Worm (Caenorhabditis elegans) whole organism, L1 larva: ENCODE data around the gene Y37E11AM.4.
A peak's percentile ranks its signal among the peaks of the same experiment; 100 is the strongest.

ENCODE experiments used
- aha-1 ChIP-seq: fragments of 150-350 bp; optimal IDR thresholded peaks from 2 replicates; lab custom pipeline; 2014; ENCODE audit warnings: missing biosample characterization, missing genetic modification characterization
- aly-2 ChIP-seq: fragments of 150-350 bp; optimal IDR thresholded peaks from 2 replicates; lab custom pipeline; 2014; ENCODE audit warnings: missing biosample characterization, missing genetic modification characterization
- blmp-1 ChIP-seq: fragments of 150-350 bp; optimal IDR thresholded peaks from 2 replicates; lab custom pipeline; 2014; ENCODE audit warnings: missing biosample characterization, missing genetic modification characterization
- ceh-63 ChIP-seq: fragments of 200-800 bp; sonication (Bioruptor generic); optimal IDR thresholded peaks from 2 replicates; lab custom pipeline; 2018; ENCODE audit warnings: mild to moderate bottlenecking, missing genetic modification characterization, missing compliant biosample characterization
- ceh-88 ChIP-seq: fragments of 200-800 bp; sonication (Bioruptor generic); IDR thresholded peaks from 2 replicates; pipeline ENCODE4 v1.3.6; 2022; ENCODE audit warnings: missing genetic modification characterization, missing compliant biosample characterization
- ceh-90 ChIP-seq: sonication (generic microtip); optimal IDR thresholded peaks from 2 replicates; lab custom pipeline; 2016; ENCODE audit warnings: missing genetic modification characterization, missing compliant biosample characterization
- ces-1 ChIP-seq: fragments of 150-350 bp; optimal IDR thresholded peaks from 2 replicates; lab custom pipeline; 2014; ENCODE audit warnings: missing biosample characterization, missing genetic modification reagents, missing genetic modification characterization
- efl-1 ChIP-seq, 4 experiments: fragments of 150-350 bp; optimal IDR thresholded peaks in 3 of 4; peaks in 1 of 4; 1 replicate in 1 of 4; 2 replicates in 3 of 4; lab custom pipeline; 2014; ENCODE audit warnings: missing biosample characterization in 2 of 4, missing genetic modification characterization in 2 of 4, missing genetic modification reagents in 2 of 4
- efl-3 ChIP-seq: fragments of 200-800 bp; sonication (Bioruptor generic); optimal IDR thresholded peaks from 2 replicates; lab custom pipeline; 2018; ENCODE audit warnings: mild to moderate bottlenecking, missing genetic modification characterization, missing compliant biosample characterization
- egl-13 ChIP-seq: sonication (generic microtip); optimal IDR thresholded peaks from 2 replicates; lab custom pipeline; 2016; ENCODE audit warnings: missing genotype, missing genetic modification reagents, missing genetic modification characterization, missing compliant biosample characterization
- elt-2 ChIP-seq: sonication (generic microtip); optimal IDR thresholded peaks from 2 replicates; lab custom pipeline; 2016; ENCODE audit warnings: missing genetic modification characterization, mild to moderate bottlenecking, inconsistent platforms, missing compliant biosample characterization, missing genetic modification reagents
- elt-3 ChIP-seq, 6 experiments: fragments of 150-350 bp in 1 of 6; sonication (generic microtip); optimal IDR thresholded peaks; 2 replicates each; lab custom pipeline; 2017 to 2018; ENCODE audit warnings: missing biosample characterization in 6 of 6, missing genetic modification characterization in 6 of 6, inconsistent platforms in 1 of 6
- ets-5 ChIP-seq: fragments of 200-800 bp; sonication (Bioruptor generic); IDR thresholded peaks from 2 replicates; pipeline ENCODE4 v1.3.6; 2022; ENCODE audit warnings: missing genetic modification characterization, missing compliant biosample characterization
- fkh-4 ChIP-seq: sonication (generic microtip); optimal IDR thresholded peaks from 2 replicates; lab custom pipeline; 2016; ENCODE audit warnings: missing compliant biosample characterization, missing genetic modification characterization, borderline replicate concordance
- fos-1 ChIP-seq: fragments of 150-350 bp; optimal IDR thresholded peaks from 2 replicates; lab custom pipeline; 2014; ENCODE audit warnings: missing biosample characterization, missing genetic modification characterization
- grh-1 ChIP-seq: fragments of 200-800 bp; sonication (Bioruptor generic); IDR thresholded peaks from 2 replicates; pipeline ENCODE4 v1.3.6; 2022; ENCODE audit warnings: missing genetic modification reagents, missing genetic modification characterization, missing compliant biosample characterization
- hlh-17 ChIP-seq: fragments of 200-800 bp; sonication (Bioruptor generic); optimal IDR thresholded peaks from 2 replicates; lab custom pipeline; 2018; ENCODE audit warnings: missing genetic modification characterization, mild to moderate bottlenecking, missing compliant biosample characterization, moderate library complexity, borderline replicate concordance
- hlh-4 ChIP-seq: sonication (generic microtip); optimal IDR thresholded peaks from 2 replicates; lab custom pipeline; 2016; ENCODE audit warnings: mild to moderate bottlenecking, missing genetic modification characterization, missing compliant biosample characterization
- irx-1 ChIP-seq: sonication (generic microtip); optimal IDR thresholded peaks from 2 replicates; lab custom pipeline; 2016; ENCODE audit warnings: missing genetic modification characterization, missing compliant biosample characterization
- lin-13 ChIP-seq: fragments of 150-350 bp; optimal IDR thresholded peaks from 2 replicates; lab custom pipeline; 2014; ENCODE audit warnings: missing biosample characterization, missing genetic modification reagents, missing genetic modification characterization
- lin-14 ChIP-seq: fragments of 200-800 bp; sonication (Bioruptor generic); optimal IDR thresholded peaks from 2 replicates; lab custom pipeline; 2018; ENCODE audit warnings: mild to moderate bottlenecking, missing genetic modification characterization, moderate library complexity, missing compliant biosample characterization
- lin-39 ChIP-seq: fragments of 150-350 bp; optimal IDR thresholded peaks from 2 replicates; lab custom pipeline; 2014; ENCODE audit warnings: missing biosample characterization, missing genetic modification reagents, missing genetic modification characterization
- lir-3 ChIP-seq: sonication (generic microtip); optimal IDR thresholded peaks from 2 replicates; lab custom pipeline; 2016; ENCODE audit warnings: mild to moderate bottlenecking, missing genetic modification characterization, moderate library complexity, missing compliant biosample characterization; ENCODE audit not compliant: poor library complexity
- mdl-1 ChIP-seq, 2 experiments: fragments of 150-350 bp; optimal IDR thresholded peaks; 2 replicates each; lab custom pipeline; 2014 to 2017; ENCODE audit warnings: missing biosample characterization in 2 of 2, missing genetic modification characterization in 2 of 2, inconsistent platforms in 1 of 2
- mep-1 ChIP-seq: fragments of 150-350 bp; optimal IDR thresholded peaks from 2 replicates; lab custom pipeline; 2014; ENCODE audit warnings: missing biosample characterization, missing genetic modification characterization
- nhr-12 ChIP-seq: sonication (generic microtip); optimal IDR thresholded peaks from 2 replicates; lab custom pipeline; 2017; ENCODE audit warnings: missing biosample characterization, missing genetic modification characterization
- nhr-19 ChIP-seq: fragments of 200-800 bp; sonication (Bioruptor generic); conservative IDR thresholded peaks from 2 replicates; pipeline ENCODE4 v1.3.6; 2022; ENCODE audit warnings: missing genetic modification characterization, missing compliant biosample characterization
- nhr-20 ChIP-seq: sonication (generic microtip); optimal IDR thresholded peaks from 2 replicates; lab custom pipeline; 2016; ENCODE audit warnings: mild to moderate bottlenecking, missing genetic modification characterization, missing compliant biosample characterization
- nhr-237 ChIP-seq: fragments of 150-350 bp; optimal IDR thresholded peaks from 2 replicates; lab custom pipeline; 2014; ENCODE audit warnings: missing biosample characterization, missing genetic modification characterization
- nhr-71 ChIP-seq: sonication (generic microtip); optimal IDR thresholded peaks from 2 replicates; lab custom pipeline; 2016; ENCODE audit warnings: mild to moderate bottlenecking, missing genetic modification characterization, moderate library complexity, missing compliant biosample characterization
- nhr-77 ChIP-seq: fragments of 150-350 bp; optimal IDR thresholded peaks from 2 replicates; lab custom pipeline; 2014; ENCODE audit warnings: missing biosample characterization, missing genetic modification characterization
- nhr-84 ChIP-seq: sonication (generic microtip); optimal IDR thresholded peaks from 2 replicates; lab custom pipeline; 2017; ENCODE audit warnings: missing biosample characterization, missing genetic modification characterization
- nhr-85 ChIP-seq: sonication (generic microtip); peaks from one replicate; lab custom pipeline; 2016; ENCODE audit warnings: missing genetic modification characterization, inconsistent platforms, missing compliant biosample characterization
- nhr-90 ChIP-seq: sonication (generic microtip); optimal IDR thresholded peaks from 2 replicates; lab custom pipeline; 2016; ENCODE audit warnings: mild to moderate bottlenecking, missing genetic modification characterization, missing compliant biosample characterization; ENCODE audit not compliant: poor library complexity
- pax-3 ChIP-seq: fragments of 200-800 bp; sonication (Bioruptor generic); optimal IDR thresholded peaks from 2 replicates; lab custom pipeline; 2018; ENCODE audit warnings: mild to moderate bottlenecking, missing genetic modification characterization, moderate library complexity, missing compliant biosample characterization
- pqm-1 ChIP-seq: sonication (generic microtip); optimal IDR thresholded peaks from 3 replicates; lab custom pipeline; 2017; ENCODE audit warnings: missing biosample characterization, missing genetic modification characterization
- rnt-1 ChIP-seq: sonication (generic microtip); optimal IDR thresholded peaks from 2 replicates; lab custom pipeline; 2016; ENCODE audit warnings: mild to moderate bottlenecking, missing genetic modification characterization, moderate library complexity, missing compliant biosample characterization
- snpc-4 ChIP-seq: fragments of 150-350 bp; optimal IDR thresholded peaks from 2 replicates; lab custom pipeline; 2014; ENCODE audit warnings: missing biosample characterization, missing genetic modification characterization
- sox-4 ChIP-seq: sonication (generic microtip); optimal IDR thresholded peaks from 2 replicates; lab custom pipeline; 2016; ENCODE audit warnings: missing genetic modification characterization, missing compliant biosample characterization
- sptf-1 ChIP-seq: fragments of 150-350 bp; optimal IDR thresholded peaks from 2 replicates; lab custom pipeline; 2014; ENCODE audit warnings: missing biosample characterization, missing genetic modification characterization
- swsn-7 ChIP-seq: sonication (generic microtip); optimal IDR thresholded peaks from 2 replicates; lab custom pipeline; 2016; ENCODE audit warnings: missing genetic modification characterization, missing compliant biosample characterization
- unc-62 ChIP-seq: fragments of 150-350 bp; optimal IDR thresholded peaks from 2 replicates; lab custom pipeline; 2014; ENCODE audit warnings: missing biosample characterization, missing genetic modification reagents, missing genetic modification characterization
- unc-86 ChIP-seq: sonication (generic microtip); optimal IDR thresholded peaks from 2 replicates; lab custom pipeline; 2016; ENCODE audit warnings: missing genetic modification characterization, missing compliant biosample characterization
- vab-15 ChIP-seq: sonication (generic microtip); optimal IDR thresholded peaks from 2 replicates; lab custom pipeline; 2017; ENCODE audit warnings: missing genotype, mild to moderate bottlenecking, missing genetic modification characterization, missing compliant biosample characterization
- xbp-1 ChIP-seq: sonication (generic microtip); optimal IDR thresholded peaks from 2 replicates; lab custom pipeline; 2016; ENCODE audit warnings: missing genetic modification characterization, missing compliant biosample characterization
- zip-4 ChIP-seq: fragments of 200-800 bp; sonication (Bioruptor generic); optimal IDR thresholded peaks from 2 replicates; lab custom pipeline; 2018; ENCODE audit warnings: mild to moderate bottlenecking, missing genetic modification characterization, moderate library complexity, missing compliant biosample characterization
- ztf-11 ChIP-seq, 2 experiments: sonication (generic microtip); optimal IDR thresholded peaks; 2 replicates each; lab custom pipeline; 2016 to 2017; ENCODE audit warnings: missing genetic modification characterization in 2 of 2, missing biosample characterization in 1 of 2, missing compliant biosample characterization in 1 of 2
- ztf-4 ChIP-seq: fragments of 150-350 bp; optimal IDR thresholded peaks from 2 replicates; lab custom pipeline; 2014; ENCODE audit warnings: missing biosample characterization, missing genetic modification characterization

The Y37E11AM.4 gene

ce11 chrIV:3742426-3742839 is 19.8 kb upstream of the Y37E11AM.4 start (continued):
- TF ChIP-seq elt-3 (tag; optimal IDR thresholded peaks at IDR 0.05; lab: Kevin White, UChicago) (peak in 2 of 6 experiments; percentile 46 to 58), irx-1 (tag; lab: Kevin White, UChicago) (peak; percentile 73), zip-4 (GFP tag; lab: Kevin White, UChicago) (peak; percentile 39), xbp-1 (tag; lab: Kevin White, UChicago) (peak; percentile 76), nhr-12 (no peak), fos-1 (peak; percentile 84), ztf-4 (tag; lab: Kevin White, UChicago) (peak; percentile 86), efl-3 (GFP tag; lab: Kevin White, UChicago) (no peak), pqm-1 (tag; lab: Kevin White, UChicago) (peak; percentile 17), nhr-84 (tag; lab: Kevin White, UChicago) (no peak), nhr-20 (tag; lab: Kevin White, UChicago) (peak; percentile 89), vab-15 (tag; lab: Kevin White, UChicago) (no peak), nhr-90 (tag; lab: Kevin White, UChicago) (peak; percentile 75), swsn-7 (tag; lab: Kevin White, UChicago) (peak; percentile 89), ceh-90 (no peak), nhr-77 (tag; lab: Kevin White, UChicago) (peak; percentile 80), unc-62 (GFP tag; lab: Kevin White, UChicago) (no peak), elt-2 (tag; lab: Kevin White, UChicago) (peak; percentile 41), aha-1 (peak; percentile 39), grh-1 (peak; percentile 27; the same call in 1 of the 2 replicates), nhr-237 (peak; percentile 80), ceh-63 (GFP tag; lab: Kevin White, UChicago) (no peak), rnt-1 (tag; lab: Kevin White, UChicago) (peak; percentile 89), snpc-4 (tag; lab: Kevin White, UChicago) (peak; percentile 61), mdl-1 (tag; optimal IDR thresholded peaks at IDR 0.05; lab: Kevin White, UChicago) (peak in 1 of 2 experiments; percentile 81), aly-2 (tag; lab: Kevin White, UChicago) (peak; percentile 57), nhr-85 (tag; lab: Kevin White, UChicago) (peak; percentile 97), lin-39 (peak; percentile 58), ceh-88 (GFP tag; lab: Robert Waterston, UW) (no peak), nhr-19 (GFP tag; lab: Robert Waterston, UW) (peak; percentile 84), egl-13 (tag; lab: Kevin White, UChicago) (peak; percentile 52), fkh-4 (tag; lab: Kevin White, UChicago) (no peak)

- TF ChIP-seq hlh-17 (GFP tag; lab: Kevin White, UChicago) (no peak), efl-1 (optimal IDR thresholded peaks at IDR 0.05; lab: Kevin White, UChicago) (no peak), efl-1 (GFP tag; optimal IDR thresholded peaks at IDR 0.05 in 1 of 2; lab: Kevin White, UChicago) (peak in 1 of 2 experiments; percentile 87)
Measured at ce11 chrIV:3741874-3742273, 19.3 kb upstream of the Y37E11AM.4 start.

ce11 chrIV:3740830-3741477 is 18.4 kb upstream of the Y37E11AM.4 start, which contains the start of gene nape-1:
TSS of gene nape-1 (minus strand) at chrIV:3740880.
- TF ChIP-seq mep-1 (tag; lab: Kevin White, UChicago) (peak; percentile 0), pax-3 (no peak), ztf-11 (tag; optimal IDR thresholded peaks at IDR 0.05; lab: Kevin White, UChicago) (no peak), elt-2 (tag; lab: Kevin White, UChicago) (no peak), hlh-4 (no peak), pqm-1 (tag; lab: Kevin White, UChicago) (no peak), ces-1 (GFP tag; lab: Kevin White, UChicago) (no peak), lir-3 (no peak), unc-86 (tag; lab: Kevin White, UChicago) (no peak), aly-2 (tag; lab: Kevin White, UChicago) (no peak), nhr-84 (tag; lab: Kevin White, UChicago) (no peak), sptf-1 (tag; lab: Kevin White, UChicago) (no peak), ets-5 (GFP tag; lab: Robert Waterston, UW) (no peak), aha-1 (no peak), sox-4 (tag; lab: Kevin White, UChicago) (no peak), lin-13 (GFP tag; lab: Kevin White, UChicago) (no peak), blmp-1 (no peak), nhr-19 (GFP tag; lab: Robert Waterston, UW) (no peak; the same call in 1 of the 2 replicates), nhr-71 (tag; lab: Kevin White, UChicago) (peak; percentile 41), lin-14 (GFP tag; lab: Kevin White, UChicago) (peak; percentile 81)
